Fruit fly (Drosophila melanogaster) whole organism, embryonic: ENCODE measurements around the gene CG12998.

Source experiments
- Atf3 ChIP-seq: fragments of 200-800 bp; sonication (Bioruptor generic); optimal IDR thresholded peaks from 3 replicates; lab custom pipeline; 2016; ENCODE audit warnings: missing biosample characterization, missing genetic modification characterization
- BEAF-32 ChIP-seq: fragments of 200-800 bp; sonication (Bioruptor generic); optimal IDR thresholded peaks from 3 replicates; lab custom pipeline; 2017; ENCODE audit warnings: missing biosample characterization, missing genetic modification characterization, mild to moderate bottlenecking, moderate library complexity, missing genetic modification reagents
- C15 ChIP-seq: fragments of 200-800 bp; sonication (Bioruptor generic); IDR thresholded peaks from 3 replicates; pipeline ENCODE4 v1.3.6; 2022; ENCODE audit warnings: missing biosample characterization, missing genetic modification characterization
- CG1024 ChIP-seq: fragments of 200-800 bp; sonication (Bioruptor generic); IDR thresholded peaks from 2 replicates; pipeline ENCODE4 v1.3.6; 2022; ENCODE audit warnings: missing biosample characterization, missing genetic modification characterization
- CG10565 ChIP-seq: fragments of 200-800 bp; sonication (Bioruptor generic); optimal IDR thresholded peaks from 3 replicates; lab custom pipeline; 2016; ENCODE audit warnings: missing biosample characterization, mild to moderate bottlenecking, missing genetic modification characterization
- CG10654 ChIP-seq: fragments of 200-800 bp; sonication (Bioruptor generic); optimal IDR thresholded peaks from 2 replicates; lab custom pipeline; 2016; ENCODE audit warnings: missing biosample characterization, missing genetic modification characterization
- CG11093 ChIP-seq: fragments of 200-800 bp; sonication (Bioruptor generic); IDR thresholded peaks from 3 replicates; pipeline ENCODE4 v1.3.6; 2022; ENCODE audit warnings: missing biosample characterization, missing genetic modification characterization
- CG12659 ChIP-seq: fragments of 200-800 bp; sonication (Bioruptor generic); optimal IDR thresholded peaks from 3 replicates; lab custom pipeline; 2017; ENCODE audit warnings: mild to moderate bottlenecking, missing biosample characterization, missing genetic modification reagents, missing genetic modification characterization
- CG14050 ChIP-seq: fragments of 200-800 bp; sonication (Bioruptor generic); IDR thresholded peaks from 3 replicates; pipeline ENCODE4 v1.3.6; 2022; ENCODE audit warnings: missing biosample characterization, missing genetic modification characterization
- CG1529 ChIP-seq: fragments of 200-800 bp; sonication (Bioruptor generic); optimal IDR thresholded peaks from 3 replicates; lab custom pipeline; 2018; ENCODE audit warnings: missing biosample characterization, missing genetic modification characterization
- CG16813 ChIP-seq: fragments of 200-800 bp; sonication (Bioruptor generic); IDR thresholded peaks from 3 replicates; pipeline ENCODE4 v1.3.6; 2022; ENCODE audit warnings: missing biosample characterization, missing genetic modification characterization; ENCODE audit not compliant: partially characterized antibody
- CG17359 ChIP-seq: fragments of 200-800 bp; sonication (Bioruptor generic); optimal IDR thresholded peaks from 3 replicates; lab custom pipeline; 2018; ENCODE audit warnings: missing biosample characterization, mild to moderate bottlenecking, missing genetic modification characterization, moderate library complexity
- CG18619 ChIP-seq: fragments of 200-800 bp; sonication (Bioruptor generic); optimal IDR thresholded peaks from 3 replicates; lab custom pipeline; 2017; ENCODE audit warnings: missing biosample characterization, mild to moderate bottlenecking, missing genetic modification characterization
- CG2875 ChIP-seq: fragments of 200-800 bp; sonication (Bioruptor generic); optimal IDR thresholded peaks from 2 replicates; lab custom pipeline; 2017; ENCODE audit warnings: missing biosample characterization, mild to moderate bottlenecking, missing genetic modification characterization, missing genetic modification reagents
- CG3065 ChIP-seq: fragments of 200-800 bp; sonication (Bioruptor generic); optimal IDR thresholded peaks from 2 replicates; lab custom pipeline; 2016; ENCODE audit warnings: missing biosample characterization, missing genetic modification characterization
- CG32532 ChIP-seq: fragments of 200-800 bp; sonication (Bioruptor generic); IDR thresholded peaks from 2 replicates; pipeline ENCODE4 v1.3.6; 2022; ENCODE audit warnings: missing biosample characterization, missing genetic modification characterization
- CG34224 ChIP-seq: fragments of 200-800 bp; sonication (Bioruptor generic); IDR thresholded peaks from 3 replicates; pipeline ENCODE4 v1.3.6; 2022; ENCODE audit warnings: missing biosample characterization, missing genetic modification characterization; ENCODE audit not compliant: partially characterized antibody
- CG4854 ChIP-seq: fragments of 200-800 bp; sonication (Bioruptor generic); optimal IDR thresholded peaks from 2 replicates; lab custom pipeline; 2016; ENCODE audit warnings: missing biosample characterization, missing genetic modification characterization, inconsistent platforms
- CG5180 ChIP-seq: fragments of 200-800 bp; sonication (Bioruptor generic); optimal IDR thresholded peaks from 3 replicates; lab custom pipeline; 2017; ENCODE audit warnings: missing biosample characterization, missing genetic modification characterization, mild to moderate bottlenecking, moderate library complexity, missing genetic modification reagents
- CG6689 ChIP-seq: fragments of 200-800 bp; sonication (Bioruptor generic); IDR thresholded peaks from 2 replicates; pipeline ENCODE4 v1.3.6; 2022; ENCODE audit warnings: missing biosample characterization, missing genetic modification characterization
- CG7839 ChIP-seq: fragments of 200-800 bp; sonication (Bioruptor generic); optimal IDR thresholded peaks from 3 replicates; lab custom pipeline; 2018; ENCODE audit warnings: missing biosample characterization, mild to moderate bottlenecking, missing genetic modification characterization, moderate library complexity
- CG7963 ChIP-seq: fragments of 200-800 bp; sonication (Bioruptor generic); IDR thresholded peaks from 3 replicates; pipeline ENCODE4 v1.3.6; 2022; ENCODE audit warnings: missing biosample characterization, missing genetic modification characterization; ENCODE audit not compliant: partially characterized antibody
- CG8388 ChIP-seq: fragments of 200-800 bp; sonication (Bioruptor generic); optimal IDR thresholded peaks from 2 replicates; lab custom pipeline; 2019; ENCODE audit warnings: missing biosample characterization, mild to moderate bottlenecking, missing genetic modification characterization, moderate library complexity
- CG8944 ChIP-seq: fragments of 200-800 bp; sonication (Bioruptor generic); optimal IDR thresholded peaks from 3 replicates; lab custom pipeline; 2016; ENCODE audit warnings: missing biosample characterization, missing genetic modification characterization
- CG9932 ChIP-seq: fragments of 200-800 bp; sonication (Bioruptor generic); IDR thresholded peaks from 2 replicates; pipeline ENCODE4 v1.3.6; 2022; ENCODE audit warnings: missing biosample characterization, missing genetic modification characterization
- Fer2 ChIP-seq: fragments of 200-800 bp; sonication (Bioruptor generic); optimal IDR thresholded peaks from 2 replicates; lab custom pipeline; 2018; ENCODE audit warnings: missing biosample characterization, mild to moderate bottlenecking, missing genetic modification characterization, moderate library complexity
- Fer3 ChIP-seq: fragments of 200-800 bp; sonication (Bioruptor generic); optimal IDR thresholded peaks from 2 replicates; lab custom pipeline; 2018; ENCODE audit warnings: missing biosample characterization, mild to moderate bottlenecking, missing genetic modification characterization, moderate library complexity
- HLH4C ChIP-seq: fragments of 200-800 bp; sonication (Bioruptor generic); IDR thresholded peaks from 3 replicates; pipeline ENCODE4 v1.3.6; 2022; ENCODE audit warnings: missing biosample characterization, missing genetic modification characterization; ENCODE audit not compliant: partially characterized antibody
- Hr78 ChIP-seq, 2 experiments: fragments of 200-800 bp in 1 of 2; fragments of >200 bp in 1 of 2; sonication (Bioruptor generic) in 1 of 2; optimal IDR thresholded peaks; 2 replicates each; lab custom pipeline; 2017 to 2019; ENCODE audit warnings: missing biosample characterization in 2 of 2, missing genetic modification characterization in 2 of 2, mild to moderate bottlenecking in 1 of 2, moderate library complexity in 1 of 2
- Poxn ChIP-seq: fragments of 200-800 bp; sonication (Bioruptor generic); IDR thresholded peaks from 2 replicates; pipeline ENCODE4 v1.3.6; 2022; ENCODE audit warnings: missing biosample characterization, missing genetic modification characterization
- Ravus ChIP-seq: fragments of 200-800 bp; sonication (Bioruptor generic); IDR thresholded peaks from 2 replicates; pipeline ENCODE4 v1.3.6; 2022; ENCODE audit warnings: missing biosample characterization, missing genetic modification characterization
- Tbp ChIP-seq: fragments of >200 bp; optimal IDR thresholded peaks from 2 replicates; lab custom pipeline; 2018; ENCODE audit warnings: missing biosample characterization, missing genetic modification characterization
- amos ChIP-seq: fragments of 200-800 bp; sonication (Bioruptor generic); IDR thresholded peaks from 2 replicates; pipeline ENCODE4 v1.3.6; 2022; ENCODE audit warnings: missing biosample characterization, missing genetic modification characterization; ENCODE audit not compliant: partially characterized antibody
- bbx ChIP-seq: fragments of 200-800 bp; sonication (Bioruptor generic); IDR thresholded peaks from 2 replicates; pipeline ENCODE4 v1.3.6; 2022; ENCODE audit warnings: missing biosample characterization, missing genetic modification characterization; ENCODE audit not compliant: partially characterized antibody
- cato ChIP-seq: fragments of 200-800 bp; sonication (Bioruptor generic); optimal IDR thresholded peaks from 2 replicates; lab custom pipeline; 2016; ENCODE audit warnings: missing biosample characterization, missing genetic modification characterization, borderline replicate concordance
- chinmo ChIP-seq: fragments of 200-800 bp; sonication (Bioruptor generic); IDR thresholded peaks from 4 replicates; pipeline ENCODE4 v1.3.6; 2022; ENCODE audit warnings: missing biosample characterization, missing genetic modification characterization; ENCODE audit not compliant: partially characterized antibody
- h ChIP-seq: fragments of >200 bp; optimal IDR thresholded peaks from 2 replicates; lab custom pipeline; 2017
- hb ChIP-seq: fragments of 200-800 bp; sonication (Bioruptor generic); IDR thresholded peaks from 3 replicates; pipeline ENCODE4 v1.3.6; 2022; ENCODE audit warnings: missing biosample characterization, missing genetic modification characterization; ENCODE audit not compliant: partially characterized antibody
- hkb ChIP-seq, 2 experiments: fragments of 200-800 bp in 1 of 2; fragments of >200 bp in 1 of 2; sonication (Bioruptor generic) in 1 of 2; IDR thresholded peaks in 1 of 2; optimal IDR thresholded peaks in 1 of 2; 2 replicates each; pipeline versions ENCODE4 v1.3.6 to Lab custom; 2017 to 2022; ENCODE audit warnings: missing biosample characterization in 1 of 2, missing genetic modification characterization in 1 of 2
- ind ChIP-seq: fragments of 200-800 bp; sonication (Bioruptor generic); optimal IDR thresholded peaks from 3 replicates; lab custom pipeline; 2016; ENCODE audit warnings: missing biosample characterization, missing genetic modification characterization
- inv ChIP-seq: fragments of 200-800 bp; sonication (Bioruptor generic); IDR thresholded peaks from 2 replicates; pipeline ENCODE4 v1.3.6; 2022; ENCODE audit warnings: missing biosample characterization, missing genetic modification characterization; ENCODE audit not compliant: partially characterized antibody
- jing ChIP-seq: fragments of 200-800 bp; sonication (Bioruptor generic); optimal IDR thresholded peaks from 2 replicates; lab custom pipeline; 2018; ENCODE audit warnings: missing biosample characterization, mild to moderate bottlenecking, missing genetic modification characterization
- kah ChIP-seq: fragments of 200-800 bp; sonication (Bioruptor generic); optimal IDR thresholded peaks from 2 replicates; lab custom pipeline; 2018; ENCODE audit warnings: missing biosample characterization, mild to moderate bottlenecking, missing genetic modification characterization
- pum ChIP-seq: fragments of 200-800 bp; sonication (Bioruptor generic); optimal IDR thresholded peaks from 2 replicates; lab custom pipeline; 2016; ENCODE audit warnings: missing biosample characterization, missing genetic modification characterization
- rib ChIP-seq: fragments of 200-800 bp; sonication (Bioruptor generic); IDR thresholded peaks from 2 replicates; pipeline ENCODE4 v1.3.6; 2022; ENCODE audit warnings: missing biosample characterization, missing genetic modification characterization
- ro ChIP-seq: fragments of 200-800 bp; sonication (Bioruptor generic); IDR thresholded peaks from 2 replicates; pipeline ENCODE4 v1.3.6; 2022; ENCODE audit warnings: missing biosample characterization, missing genetic modification characterization
- sd ChIP-seq: fragments of 200-800 bp; sonication (Bioruptor generic); optimal IDR thresholded peaks from 3 replicates; lab custom pipeline; 2018; ENCODE audit warnings: missing biosample characterization, mild to moderate bottlenecking, missing genetic modification characterization, moderate library complexity
- tin ChIP-seq: fragments of 200-800 bp; sonication (Bioruptor generic); optimal IDR thresholded peaks from 3 replicates; lab custom pipeline; 2016; ENCODE audit warnings: missing biosample characterization, missing genetic modification characterization
- twi ChIP-seq: fragments of 200-800 bp; optimal IDR thresholded peaks from 2 replicates; lab custom pipeline; 2019; ENCODE audit warnings: missing biosample characterization, mild to moderate bottlenecking, missing genetic modification characterization, moderate library complexity
- vvl ChIP-seq: fragments of 200-800 bp; sonication (Bioruptor generic); IDR thresholded peaks from 2 replicates; pipeline ENCODE4 v1.3.6; 2022; ENCODE audit warnings: missing biosample characterization, missing genetic modification characterization

CG12998 gene

dm6 chrX:17176542-17176941 lies 41.9 kb upstream of the CG12998 start (continued):
- TF ChIP-seq inv (no peak), rib (GFP tag; lab: Robert Waterston, UW) (no peak), ind (GFP tag; lab: Kevin White, UChicago) (peak; percentile 54), CG8388 (GFP tag; lab: Kevin White, UChicago) (peak; percentile 26), ro (GFP tag; lab: Robert Waterston, UW) (no peak), C15 (GFP tag; lab: Robert Waterston, UW) (no peak), kah (GFP tag; lab: Kevin White, UChicago) (no peak), twi (no peak), CG7963 (GFP tag; lab: Robert Waterston, UW) (no peak), CG16813 (GFP tag; lab: Robert Waterston, UW) (no peak), BEAF-32 (GFP tag; lab: Kevin White, UChicago) (no peak), CG5180 (no peak), CG4854 (GFP tag; lab: Kevin White, UChicago) (no peak), pum (GFP tag; lab: Kevin White, UChicago) (peak; percentile 46), CG18619 (GFP tag; lab: Kevin White, UChicago) (no peak), CG10654 (GFP tag; lab: Kevin White, UChicago) (no peak), Fer3 (peak; percentile 44), CG12659 (peak; percentile 9), CG2875 (GFP tag; lab: Kevin White, UChicago) (no peak), h (lab: Kevin White, UChicago) (no peak), tin (peak; percentile 32), hb (no peak), cato (no peak), jing (GFP tag; lab: Kevin White, UChicago) (no peak), CG34224 (no peak; the same call in 2 of the 3 replicates), CG3065 (GFP tag; lab: Kevin White, UChicago) (no peak), CG8944 (peak; percentile 2), CG17359 (tag; lab: Kevin White, UChicago) (peak; percentile 63), sd (tag; lab: Kevin White, UChicago) (peak; percentile 25), HLH4C (no peak), CG10565 (GFP tag; lab: Kevin White, UChicago) (no peak), CG6689 (GFP tag; lab: Robert Waterston, UW) (peak; percentile 62), vvl (GFP tag; lab: Robert Waterston, UW) (peak; percentile 72), Tbp (GFP tag; lab: Kevin White, UChicago) (no peak), Ravus (GFP tag; lab: Robert Waterston, UW) (no peak), CG7839 (tag; lab: Kevin White, UChicago) (peak; percentile 62), amos (no peak), chinmo (no peak), CG14050 (GFP tag; lab: Robert Waterston, UW) (peak; percentile 69), CG9932 (GFP tag; lab: Robert Waterston, UW) (peak; percentile 62), hkb (optimal IDR thresholded peaks at IDR 0.05; lab: Kevin White, UChicago) (no peak), hkb (GFP tag; IDR thresholded peaks at IDR 0.05; lab: Robert Waterston, UW) (peak; percentile 72), CG1529 (GFP tag; lab: Kevin White, UChicago) (no peak), Hr78 (GFP tag; optimal IDR thresholded peaks at IDR 0.05; lab: Kevin White, UChicago) (no peak), CG1024 (no peak), CG11093 (GFP tag; lab: Robert Waterston, UW) (no peak), Poxn (no peak), Atf3 (GFP tag; lab: Kevin White, UChicago) (no peak), bbx (GFP tag; lab: Robert Waterston, UW) (no peak), Fer2 (tag; lab: Kevin White, UChicago) (no peak), CG32532 (GFP tag; lab: Robert Waterston, UW) (peak; percentile 71)
